Worm (Caenorhabditis elegans) whole organism, L2 larva: ENCODE measurements around the gene gcy-14.

Source experiments
- C34F6.9 ChIP-seq: fragments of 150-350 bp; optimal IDR thresholded peaks from 2 replicates; lab custom pipeline; 2014; ENCODE audit warnings: missing biosample characterization, missing genetic modification characterization
- F13H6.1 ChIP-seq: sonication (generic microtip); optimal IDR thresholded peaks from 2 replicates; lab custom pipeline; 2016; ENCODE audit warnings: missing genetic modification characterization, missing compliant biosample characterization
- ZK546.5 ChIP-seq: sonication (generic microtip); optimal IDR thresholded peaks from 2 replicates; lab custom pipeline; 2017; ENCODE audit warnings: missing biosample characterization, missing genetic modification characterization
- gmeb-1 ChIP-seq: fragments of 150-350 bp; optimal IDR thresholded peaks from 2 replicates; lab custom pipeline; 2014; ENCODE audit warnings: missing biosample characterization, missing genetic modification characterization
- lin-39 ChIP-seq: fragments of 150-350 bp; optimal IDR thresholded peaks from 2 replicates; lab custom pipeline; 2014; ENCODE audit warnings: missing biosample characterization, missing genetic modification reagents, missing genetic modification characterization
- lsy-2 ChIP-seq, 2 experiments: fragments of 150-350 bp in 1 of 2; sonication (generic microtip) in 1 of 2; optimal IDR thresholded peaks; 2 replicates each; lab custom pipeline; 2014 to 2017; ENCODE audit warnings: missing biosample characterization in 2 of 2, missing genetic modification characterization in 2 of 2
- nhr-11 ChIP-seq: fragments of 150-350 bp; optimal IDR thresholded peaks from 2 replicates; lab custom pipeline; 2014; ENCODE audit warnings: missing biosample characterization, missing genetic modification characterization
- skn-1 ChIP-seq: sonication (generic microtip); optimal IDR thresholded peaks from 2 replicates; lab custom pipeline; 2017; ENCODE audit warnings: missing biosample characterization, missing genetic modification characterization
- snpc-4 ChIP-seq: fragments of 150-350 bp; optimal IDR thresholded peaks from 2 replicates; lab custom pipeline; 2014; ENCODE audit warnings: missing biosample characterization, missing genetic modification characterization
- unc-39 ChIP-seq: fragments of 150-350 bp; optimal IDR thresholded peaks from 2 replicates; lab custom pipeline; 2014; ENCODE audit warnings: missing biosample characterization, missing genetic modification characterization

DNA sequence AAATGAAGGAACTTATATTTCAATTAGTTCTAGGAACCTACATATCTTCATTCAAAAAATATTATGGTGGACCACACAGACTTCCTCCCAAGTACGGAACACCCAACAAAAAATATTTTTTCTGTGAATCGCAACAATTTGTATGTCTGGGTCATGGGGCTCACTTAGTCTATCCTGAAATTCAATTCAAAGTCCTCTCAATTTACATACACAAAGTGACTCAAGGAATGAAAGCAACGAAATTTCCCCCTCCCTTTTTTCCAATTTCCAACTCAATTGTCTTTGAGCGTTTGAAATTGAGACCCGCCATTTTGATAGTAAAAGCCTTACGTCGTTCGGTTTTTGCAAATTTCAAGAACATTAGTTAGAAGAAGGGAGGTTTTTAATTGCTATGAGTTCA is 8.7 kb downstream of the gcy-14 start:
- TF ChIP-seq lin-39 (tag; lab: Kevin White, UChicago) (no peak), snpc-4 (tag; lab: Kevin White, UChicago) (no peak), F13H6.1 (no peak), lsy-2 (tag; optimal IDR thresholded peaks at IDR 0.05; lab: Kevin White, UChicago) (no peak), ZK546.5 (tag; lab: Kevin White, UChicago) (no peak), C34F6.9 (tag; lab: Kevin White, UChicago) (no peak), gmeb-1 (no peak), unc-39 (tag; lab: Kevin White, UChicago) (no peak), skn-1 (tag; lab: Kevin White, UChicago) (no peak), nhr-11 (no peak)
